Worm (Caenorhabditis elegans) whole organism, young adult: ENCODE results near the gene paqr-3.
"Not testable (repeated sequence)": the region's sequence is repeated elsewhere in the genome, so short reads cannot be mapped to it uniquely, and the experiment has no call there.

Source experiments
- B0019.2 ChIP-seq: fragments of 200-800 bp; sonication (Bioruptor generic); conservative IDR thresholded peaks from 2 replicates; pipeline ENCODE4 v1.3.6; 2022; ENCODE audit warnings: missing genetic modification reagents, missing genetic modification characterization, missing compliant biosample characterization
- B0035.1 ChIP-seq: sonication (generic microtip); optimal IDR thresholded peaks from 2 replicates; lab custom pipeline; 2016; ENCODE audit warnings: missing genetic modification characterization, mild to moderate bottlenecking, missing compliant biosample characterization, missing genotype, missing genetic modification reagents
- B0336.3 ChIP-seq: fragments of 200-800 bp; sonication (Bioruptor generic); IDR thresholded peaks from 2 replicates; pipeline ENCODE4 v1.3.6; 2022; ENCODE audit warnings: missing genetic modification characterization, missing compliant biosample characterization
- F57A8.1 ChIP-seq: fragments of 200-800 bp; sonication (Bioruptor generic); optimal IDR thresholded peaks from 2 replicates; lab custom pipeline; 2018; ENCODE audit warnings: mild to moderate bottlenecking, missing genetic modification characterization, moderate library complexity, missing compliant biosample characterization
- F57C9.4 ChIP-seq: sonication (generic microtip); optimal IDR thresholded peaks from 2 replicates; lab custom pipeline; 2017; ENCODE audit warnings: mild to moderate bottlenecking, missing genetic modification characterization, missing compliant biosample characterization
- Y56A3A.18 ChIP-seq: fragments of 200-800 bp; sonication (Bioruptor generic); IDR thresholded peaks from 2 replicates; pipeline ENCODE4 v1.3.6; 2022; ENCODE audit warnings: missing genetic modification reagents, missing genetic modification characterization, missing compliant biosample characterization
- Y79H2A.3 ChIP-seq: fragments of 200-800 bp; sonication (Bioruptor generic); conservative IDR thresholded peaks from 2 replicates; pipeline ENCODE4 v1.3.6; 2022; ENCODE audit warnings: missing genetic modification reagents, missing genetic modification characterization, missing compliant biosample characterization
- aptf-3 ChIP-seq: fragments of 200-800 bp; sonication (Bioruptor generic); IDR thresholded peaks from 2 replicates; pipeline ENCODE4 v1.3.6; 2022; ENCODE audit warnings: missing genetic modification characterization, missing compliant biosample characterization
- athp-1 ChIP-seq: sonication (generic microtip); optimal IDR thresholded peaks from 2 replicates; lab custom pipeline; 2017; ENCODE audit warnings: mild to moderate bottlenecking, missing genetic modification characterization, missing compliant biosample characterization
- attf-6 ChIP-seq: fragments of 200-800 bp; sonication (Bioruptor generic); IDR thresholded peaks from 2 replicates; pipeline ENCODE4 v1.3.6; 2022; ENCODE audit warnings: missing genetic modification reagents, missing genetic modification characterization, missing compliant biosample characterization
- ceh-27 ChIP-seq: fragments of 200-800 bp; sonication (Bioruptor generic); optimal IDR thresholded peaks from 2 replicates; lab custom pipeline; 2018; ENCODE audit warnings: mild to moderate bottlenecking, missing genetic modification characterization, moderate library complexity, missing compliant biosample characterization
- dpl-1 ChIP-seq: fragments of 150-350 bp; optimal IDR thresholded peaks from 2 replicates; lab custom pipeline; 2014; ENCODE audit warnings: missing biosample characterization, missing genetic modification reagents, missing genetic modification characterization
- egl-44 ChIP-seq: fragments of 200-800 bp; sonication (Bioruptor generic); IDR thresholded peaks from 2 replicates; pipeline ENCODE4 v1.3.6; 2022; ENCODE audit warnings: missing genetic modification reagents, missing genetic modification characterization, missing compliant biosample characterization
- egrh-3 ChIP-seq: fragments of 200-800 bp; sonication (Bioruptor generic); IDR thresholded peaks from 2 replicates; pipeline ENCODE4 v1.3.6; 2022; ENCODE audit warnings: missing genetic modification reagents, missing genetic modification characterization, missing compliant biosample characterization
- hrde-1 ChIP-seq: sonication (generic microtip); optimal IDR thresholded peaks from 2 replicates; lab custom pipeline; 2016; ENCODE audit warnings: missing genetic modification characterization, mild to moderate bottlenecking, missing compliant biosample characterization, moderate library complexity, missing genotype, missing genetic modification reagents, borderline replicate concordance
- let-607 ChIP-seq, 2 experiments: fragments of 200-800 bp in 1 of 2; sonication (Bioruptor generic) in 1 of 2; sonication (generic microtip) in 1 of 2; optimal IDR thresholded peaks; 2 replicates each; lab custom pipeline; 2016 to 2018; ENCODE audit warnings: mild to moderate bottlenecking in 2 of 2, missing compliant biosample characterization in 2 of 2, missing genetic modification characterization in 2 of 2, moderate library complexity in 2 of 2, missing genotype in 1 of 2
- lin-35 ChIP-seq, 3 experiments: fragments of 150-350 bp in 2 of 3; sonication (generic microtip) in 1 of 3; optimal IDR thresholded peaks; 2 replicates each; lab custom pipeline; 2014 to 2018; ENCODE audit warnings: missing biosample characterization in 3 of 3, missing genetic modification characterization in 3 of 3, missing genetic modification reagents in 3 of 3
- madf-3 ChIP-seq: fragments of 200-800 bp; sonication (Bioruptor generic); IDR thresholded peaks from 2 replicates; pipeline ENCODE4 v1.3.6; 2022; ENCODE audit warnings: missing genetic modification reagents, missing genetic modification characterization, missing compliant biosample characterization
- mcd-1 ChIP-seq: fragments of 200-800 bp; sonication (Bioruptor generic); IDR thresholded peaks from 2 replicates; pipeline ENCODE4 v1.3.6; 2022; ENCODE audit warnings: missing genetic modification reagents, missing genetic modification characterization, missing compliant biosample characterization
- nhr-80 ChIP-seq: sonication (generic microtip); optimal IDR thresholded peaks from 2 replicates; lab custom pipeline; 2016; ENCODE audit warnings: missing genetic modification characterization, missing compliant biosample characterization
- sdz-38 ChIP-seq: sonication (generic microtip); optimal IDR thresholded peaks from 2 replicates; lab custom pipeline; 2016; ENCODE audit warnings: missing genotype, missing genetic modification characterization, missing compliant biosample characterization
- sea-2 ChIP-seq: fragments of 200-800 bp; sonication (Bioruptor generic); IDR thresholded peaks from 2 replicates; pipeline ENCODE4 v1.3.6; 2022; ENCODE audit warnings: missing genetic modification characterization, missing compliant biosample characterization
- snpc-3.4 ChIP-seq: sonication (generic microtip); optimal IDR thresholded peaks from 2 replicates; lab custom pipeline; 2017; ENCODE audit warnings: missing genetic modification characterization, mild to moderate bottlenecking, missing compliant biosample characterization, antibody characterized with exemption, moderate library complexity, missing genotype, missing genetic modification reagents
- snpc-4 ChIP-seq, 5 experiments: fragments of 150-350 bp in 1 of 5; sonication (generic microtip) in 4 of 5; optimal IDR thresholded peaks; 2 replicates each; lab custom pipeline; 2014 to 2018; ENCODE audit warnings: missing genetic modification characterization in 5 of 5, missing biosample characterization in 3 of 5, antibody characterized with exemption in 2 of 5, mild to moderate bottlenecking in 2 of 5, missing compliant biosample characterization in 2 of 5, missing genotype in 2 of 5, moderate library complexity in 2 of 5, missing genetic modification reagents in 1 of 5
- sptf-2 ChIP-seq: fragments of 200-800 bp; sonication (Bioruptor generic); optimal IDR thresholded peaks from 2 replicates; lab custom pipeline; 2018; ENCODE audit warnings: mild to moderate bottlenecking, missing genetic modification characterization, missing compliant biosample characterization
- tlf-1 ChIP-seq: fragments of 200-800 bp; sonication (Bioruptor generic); optimal IDR thresholded peaks from 2 replicates; lab custom pipeline; 2018; ENCODE audit warnings: mild to moderate bottlenecking, missing genetic modification characterization, missing compliant biosample characterization
- unc-130 ChIP-seq: sonication (generic microtip); optimal IDR thresholded peaks from 2 replicates; lab custom pipeline; 2016; ENCODE audit warnings: missing genetic modification reagents, missing genetic modification characterization, missing compliant biosample characterization
- xnd-1 ChIP-seq: sonication (generic microtip); optimal IDR thresholded peaks from 2 replicates; lab custom pipeline; 2016; ENCODE audit warnings: missing genotype, missing genetic modification reagents, missing genetic modification characterization, missing compliant biosample characterization
- ztf-25 ChIP-seq: fragments of 200-800 bp; sonication (Bioruptor generic); IDR thresholded peaks from 2 replicates; pipeline ENCODE4 v1.3.6; 2022; ENCODE audit warnings: missing genetic modification reagents, missing genetic modification characterization, missing compliant biosample characterization

The paqr-3 gene

DNA sequence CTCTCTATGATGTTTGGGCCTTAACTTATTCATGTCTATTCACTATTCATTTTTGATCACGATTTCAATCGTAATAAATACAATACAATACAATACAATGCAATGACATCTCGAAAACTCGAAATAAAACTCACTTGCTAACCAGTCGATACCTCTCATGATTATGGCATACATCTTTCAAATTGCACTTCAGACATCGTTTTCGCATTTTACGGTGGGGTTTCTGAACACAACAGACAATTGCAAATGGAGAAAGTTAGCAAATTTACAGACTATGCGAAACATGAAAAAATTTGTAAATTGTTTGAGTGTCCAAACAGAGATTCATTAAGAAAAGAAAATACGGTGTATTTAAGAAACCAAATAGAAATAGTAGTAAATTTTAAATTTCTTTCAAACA is at the start of gene paqr-3:
Gene paqr-3, minus strand, starts transcription at position 210 of the 400 bp plus-strand sequence.
- peak; percentile 81 for TF ChIP-seq attf-6 (GFP tag; lab: Robert Waterston, UW)
- TF ChIP-seq F57C9.4: no peak
- no peak for TF ChIP-seq snpc-4 (GFP tag; optimal IDR thresholded peaks at IDR 0.05; lab: Kevin White, UChicago)
- TF ChIP-seq snpc-4 (tag; optimal IDR thresholded peaks at IDR 0.05; lab: Kevin White, UChicago): peak in 2 of 4 experiments; percentile 32 to 57
- TF ChIP-seq, all 124 proteins: peak for 2

DNA sequence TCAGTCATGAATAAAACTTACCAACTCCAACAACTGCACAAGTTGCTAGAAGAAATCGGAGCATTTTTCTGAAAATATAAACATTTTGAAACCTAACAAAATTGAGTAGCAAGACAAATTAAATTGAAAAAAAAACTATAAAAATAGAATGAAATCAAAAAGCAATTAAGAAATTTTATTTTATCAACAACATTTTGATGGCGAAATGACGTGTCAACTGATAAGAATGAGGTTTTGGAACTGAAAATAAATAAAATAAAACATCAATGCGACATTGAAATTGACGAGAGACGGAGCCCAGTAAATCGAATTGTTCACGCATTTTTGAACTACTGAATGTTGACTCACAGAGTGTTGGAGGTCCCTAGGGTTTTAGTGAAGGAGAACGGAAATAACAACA is 47.4 kb upstream of the paqr-3 start, which contains the start of gene F55B11.4:
Gene F55B11.4, minus strand, starts transcription at position 68 of the 400 bp plus-strand sequence.
- peak in 1 of 2 experiments; percentile 44 for TF ChIP-seq let-607 (tag; optimal IDR thresholded peaks at IDR 0.05; lab: Kevin White, UChicago)
- TF ChIP-seq athp-1: no peak
- TF ChIP-seq nhr-80: peak; percentile 40

DNA sequence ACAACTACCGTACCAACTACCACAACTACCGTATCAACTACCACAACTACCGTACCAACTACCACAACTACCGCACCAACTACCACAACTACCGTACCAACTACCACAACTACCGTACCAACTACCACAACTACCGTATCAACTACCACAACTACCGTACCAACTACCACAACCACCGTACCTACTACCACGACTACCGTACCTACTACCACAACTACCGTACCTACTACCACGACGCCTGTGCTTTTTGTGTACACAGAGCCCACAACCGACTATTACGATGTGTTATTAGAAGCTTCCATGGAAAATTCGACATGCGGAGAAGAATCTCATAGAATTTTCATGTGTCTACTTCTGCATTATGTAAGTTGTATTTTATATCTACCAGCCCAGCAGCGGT is 43.9 kb upstream of the paqr-3 start, which contains the start of gene F55B11.5:
Gene F55B11.5, plus strand, starts transcription at position 301 of the 400 bp plus-strand sequence.
- TF ChIP-seq egl-44 (GFP tag; lab: Robert Waterston, UW); Y56A3A.18 (GFP tag; lab: Robert Waterston, UW); hrde-1 (tag; lab: Kevin White, UChicago): not testable (repeated sequence)

DNA sequence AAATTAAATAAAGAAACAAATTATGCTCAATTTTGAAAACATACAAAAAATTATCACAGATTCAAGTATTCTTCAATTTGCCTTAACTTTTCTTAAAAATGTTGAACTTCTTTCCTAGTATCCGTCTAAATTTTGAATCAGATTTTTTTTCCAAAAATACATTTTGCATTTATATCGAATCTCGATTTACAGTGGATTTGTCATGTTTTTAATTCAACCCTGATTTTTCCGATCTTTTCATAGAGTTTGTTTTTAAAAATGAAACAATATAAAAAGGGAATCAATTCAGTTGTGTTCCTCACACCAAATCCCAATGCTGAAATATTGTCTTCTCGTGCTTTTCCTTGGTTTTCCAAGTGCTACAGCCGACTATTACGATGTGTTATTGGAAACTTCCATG is 40.9 kb upstream of the paqr-3 start, which contains the start of gene F55B11.3:
Gene F55B11.3, plus strand, starts transcription at position 301 of the 400 bp plus-strand sequence.
- TF ChIP-seq dpl-1 (no peak), snpc-3.4 (tag; lab: Kevin White, UChicago) (no peak), ceh-27 (GFP tag; lab: Kevin White, UChicago) (no peak), xnd-1 (tag; lab: Kevin White, UChicago) (no peak), attf-6 (GFP tag; lab: Robert Waterston, UW) (no peak), B0336.3 (GFP tag; lab: Robert Waterston, UW) (no peak), tlf-1 (GFP tag; lab: Kevin White, UChicago) (no peak), sea-2 (GFP tag; lab: Robert Waterston, UW) (no peak), B0035.1 (tag; lab: Kevin White, UChicago) (no peak), B0019.2 (no peak), ztf-25 (no peak), sdz-38 (tag; lab: Kevin White, UChicago) (no peak), aptf-3 (no peak), Y56A3A.18 (GFP tag; lab: Robert Waterston, UW) (no peak), sptf-2 (no peak), mcd-1 (GFP tag; lab: Robert Waterston, UW) (no peak), F57A8.1 (GFP tag; lab: Kevin White, UChicago) (no peak), unc-130 (no peak)

DNA sequence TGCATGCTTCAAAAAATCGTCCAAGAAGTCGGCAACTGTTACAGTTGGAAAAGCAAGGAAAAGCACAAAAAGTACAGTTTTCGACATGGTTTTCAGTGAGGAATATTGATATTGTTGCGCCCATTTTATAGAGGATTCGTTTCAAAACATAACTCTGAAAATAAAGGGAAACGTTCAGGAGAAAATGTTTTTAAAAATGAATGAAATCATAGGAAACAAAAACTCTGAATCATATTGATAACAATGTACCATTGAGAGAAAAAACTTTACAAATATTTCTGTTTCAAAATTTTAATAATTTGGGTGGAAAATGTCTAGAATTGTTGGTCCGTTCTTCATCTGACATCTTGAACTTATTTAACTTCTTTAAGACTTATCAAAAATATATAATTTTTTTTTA is 39.7 kb upstream of the paqr-3 start, which contains the start of gene F55B11.2:
Gene F55B11.2, minus strand, starts transcription at position 101 of the 400 bp plus-strand sequence.
- TF ChIP-seq Y79H2A.3: no peak
- TF ChIP-seq attf-6 (GFP tag; lab: Robert Waterston, UW): no peak
- no peak for TF ChIP-seq egrh-3 (GFP tag; lab: Robert Waterston, UW)
- TF ChIP-seq ztf-25: no peak
- no peak for TF ChIP-seq madf-3 (GFP tag; lab: Robert Waterston, UW)
- TF ChIP-seq, all 124 proteins: peak for 0

DNA sequence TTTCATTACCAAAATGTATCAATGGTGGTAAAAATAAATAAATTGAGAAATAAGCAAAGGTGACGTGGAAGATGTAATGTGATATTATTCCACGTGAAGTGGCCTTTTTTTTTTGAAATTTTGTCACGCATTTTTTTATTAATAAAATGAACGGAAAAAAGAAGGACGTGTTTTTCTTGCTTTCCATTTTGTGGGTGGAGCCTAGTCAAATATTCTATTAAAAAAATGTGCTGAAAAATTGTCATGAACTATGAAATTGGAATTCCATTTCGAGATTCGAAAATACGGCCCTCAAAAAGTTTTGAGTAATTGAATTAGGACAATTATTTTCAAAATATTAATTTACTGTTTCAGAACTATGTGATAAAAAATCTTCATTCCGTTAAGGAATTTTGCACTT is 38.5 kb upstream of the paqr-3 start, which contains the start of gene F55B11.7:
Gene F55B11.7, minus strand, starts transcription at position 101 of the 400 bp plus-strand sequence.
- no peak for TF ChIP-seq xnd-1 (tag; lab: Kevin White, UChicago)
- TF ChIP-seq lin-35 (GFP tag; optimal IDR thresholded peaks at IDR 0.05; lab: Kevin White, UChicago): no peak
- TF ChIP-seq snpc-4 (GFP tag; optimal IDR thresholded peaks at IDR 0.05; lab: Kevin White, UChicago): no peak
- peak in 1 of 4 experiments; percentile 0 for TF ChIP-seq snpc-4 (tag; optimal IDR thresholded peaks at IDR 0.05; lab: Kevin White, UChicago)
